Worm (Caenorhabditis elegans): ENCODE results near the gene Y97E10AR.4.

- TF ChIP-seq ztf-11 (tag; optimal IDR thresholded peaks at IDR 0.05) (no peak), elt-1 (tag; optimal IDR thresholded peaks at IDR 0.05) (no peak), unc-39 (tag; optimal IDR thresholded peaks at IDR 0.05) (no peak)
Observed at ce11 chrV:8016928-8017327, 6.9 kb upstream of the Y97E10AR.4 start, which contains the start of gene sptl-2.

Measured in whole organism, L2 larva.